Worm (Caenorhabditis elegans): ENCODE measurements around the gene rad-51.

DNA sequence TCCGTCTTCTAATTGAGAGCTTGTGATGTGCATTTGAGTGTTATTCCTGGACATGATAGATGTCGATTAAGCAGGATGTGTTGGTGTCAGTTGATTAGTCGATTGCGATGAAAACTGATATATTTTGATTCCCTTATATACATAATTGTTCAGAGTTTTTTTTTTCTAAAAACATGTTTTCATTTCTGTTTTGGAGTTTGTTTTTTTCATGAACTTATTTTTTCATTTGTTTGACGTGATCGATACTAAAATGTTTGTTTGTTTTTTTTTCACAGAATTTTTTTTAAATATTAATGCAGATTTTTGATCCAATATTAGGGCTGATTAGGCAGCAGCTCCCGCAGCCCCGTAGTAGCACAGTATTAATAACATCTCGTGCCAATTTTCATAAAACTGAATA lies 34.2 kb upstream of the rad-51 start, which contains the start of gene R09E10.2:
- TF ChIP-seq ztf-4 (tag; optimal IDR thresholded peaks at IDR 0.05) (no peak), nfya-1 (tag; optimal IDR thresholded peaks at IDR 0.05; ENCODE audit: insufficient read depth) (no peak)
